Fruit fly (Drosophila melanogaster) whole organism, embryonic: ENCODE measurements around the gene CG9616.

Experiments used
- Ada2b ChIP-seq: fragments of 200-800 bp; sonication (Bioruptor generic); IDR thresholded peaks from 2 replicates; pipeline ENCODE4 v1.3.6; 2022; ENCODE audit warnings: missing biosample characterization, missing genetic modification characterization
- Adf1 ChIP-seq: fragments of 200-800 bp; sonication (Bioruptor generic); IDR thresholded peaks from 2 replicates; pipeline ENCODE4 v1.3.6; 2022; ENCODE audit warnings: missing biosample characterization, missing genetic modification characterization
- CG10959 ChIP-seq: fragments of 200-800 bp; sonication (Bioruptor generic); IDR thresholded peaks from 2 replicates; pipeline ENCODE4 v1.3.6; 2022; ENCODE audit warnings: missing biosample characterization, missing genetic modification characterization
- CG10979 ChIP-seq: fragments of 200-800 bp; sonication (Bioruptor generic); optimal IDR thresholded peaks from 2 replicates; lab custom pipeline; 2018; ENCODE audit warnings: missing biosample characterization, mild to moderate bottlenecking, missing genetic modification characterization, moderate library complexity
- CG11398 ChIP-seq: fragments of 200-800 bp; sonication (Bioruptor generic); optimal IDR thresholded peaks from 2 replicates; lab custom pipeline; 2016; ENCODE audit warnings: missing biosample characterization, missing genetic modification characterization
- CG11504 ChIP-seq: fragments of 200-800 bp; sonication (Bioruptor generic); optimal IDR thresholded peaks from 3 replicates; lab custom pipeline; 2019; ENCODE audit warnings: missing biosample characterization, mild to moderate bottlenecking, missing genetic modification characterization, moderate library complexity
- CG11696 ChIP-seq: fragments of 200-800 bp; sonication (Bioruptor generic); IDR thresholded peaks from 2 replicates; pipeline ENCODE4 v1.3.6; 2022; ENCODE audit warnings: missing biosample characterization, missing genetic modification characterization
- CG13287 ChIP-seq: fragments of 200-800 bp; sonication (Bioruptor generic); IDR thresholded peaks from 2 replicates; pipeline ENCODE4 v1.3.6; 2022; ENCODE audit warnings: missing biosample characterization, missing genetic modification characterization; ENCODE audit not compliant: partially characterized antibody
- CG13894 ChIP-seq: fragments of 200-800 bp; sonication (Bioruptor generic); optimal IDR thresholded peaks from 3 replicates; lab custom pipeline; 2018; ENCODE audit warnings: missing biosample characterization, mild to moderate bottlenecking, missing genetic modification characterization, moderate library complexity
- CG16779 ChIP-seq: fragments of 200-800 bp; sonication (Bioruptor generic); IDR thresholded peaks from 2 replicates; pipeline ENCODE4 v1.3.6; 2022; ENCODE audit warnings: missing biosample characterization, missing genetic modification characterization
- CG16815 ChIP-seq: fragments of 200-800 bp; sonication (Bioruptor generic); optimal IDR thresholded peaks from 3 replicates; lab custom pipeline; 2017; ENCODE audit warnings: missing biosample characterization, mild to moderate bottlenecking, missing genetic modification characterization
- CG17328 ChIP-seq: fragments of 200-800 bp; sonication (Bioruptor generic); IDR thresholded peaks from 2 replicates; pipeline ENCODE4 v1.3.6; 2022; ENCODE audit warnings: missing biosample characterization, missing genetic modification characterization
- CG17912 ChIP-seq: fragments of 200-800 bp; sonication (Bioruptor generic); optimal IDR thresholded peaks from 2 replicates; lab custom pipeline; 2018; ENCODE audit warnings: missing biosample characterization, mild to moderate bottlenecking, missing genetic modification characterization
- CG18476 ChIP-seq: fragments of 200-800 bp; sonication (Bioruptor generic); optimal IDR thresholded peaks from 2 replicates; lab custom pipeline; 2016; ENCODE audit warnings: missing biosample characterization, mild to moderate bottlenecking, missing genetic modification characterization
- CG2678 ChIP-seq: fragments of 200-800 bp; sonication (Bioruptor generic); optimal IDR thresholded peaks from 3 replicates; lab custom pipeline; 2019; ENCODE audit warnings: missing biosample characterization, mild to moderate bottlenecking, missing genetic modification characterization, moderate library complexity
- CG30020 ChIP-seq: fragments of 200-800 bp; optimal IDR thresholded peaks from 2 replicates; lab custom pipeline; 2019; ENCODE audit warnings: missing biosample characterization, mild to moderate bottlenecking, missing genetic modification characterization, moderate library complexity
- CG31441 ChIP-seq: fragments of 200-800 bp; sonication (Bioruptor generic); IDR thresholded peaks from 2 replicates; pipeline ENCODE4 v1.3.6; 2022; ENCODE audit warnings: missing biosample characterization, missing genetic modification characterization
- CG32532 ChIP-seq: fragments of 200-800 bp; sonication (Bioruptor generic); IDR thresholded peaks from 2 replicates; pipeline ENCODE4 v1.3.6; 2022; ENCODE audit warnings: missing biosample characterization, missing genetic modification characterization
- CG3281 ChIP-seq: fragments of 200-800 bp; sonication (Bioruptor generic); optimal IDR thresholded peaks from 3 replicates; lab custom pipeline; 2017; ENCODE audit warnings: missing biosample characterization, mild to moderate bottlenecking, missing genetic modification characterization
- CG4282 ChIP-seq: fragments of 200-800 bp; sonication (Bioruptor generic); optimal IDR thresholded peaks from 2 replicates; lab custom pipeline; 2016; ENCODE audit warnings: missing biosample characterization, missing genetic modification characterization
- CG7357 ChIP-seq: fragments of 200-800 bp; sonication (Bioruptor generic); IDR thresholded peaks from 3 replicates; pipeline ENCODE4 v1.3.6; 2022; ENCODE audit warnings: missing biosample characterization, missing genetic modification characterization
- CG7745 ChIP-seq: fragments of 200-800 bp; sonication (Bioruptor generic); optimal IDR thresholded peaks from 2 replicates; lab custom pipeline; 2018; ENCODE audit warnings: missing biosample characterization, mild to moderate bottlenecking, missing genetic modification characterization, moderate library complexity
- CG9609 ChIP-seq: fragments of 200-800 bp; sonication (Bioruptor generic); optimal IDR thresholded peaks from 3 replicates; lab custom pipeline; 2016; ENCODE audit warnings: missing biosample characterization, missing genetic modification characterization
- CG9727 ChIP-seq: fragments of 200-800 bp; sonication (Bioruptor generic); optimal IDR thresholded peaks from 3 replicates; lab custom pipeline; 2017; ENCODE audit warnings: missing biosample characterization, mild to moderate bottlenecking, missing genetic modification characterization
- Dp ChIP-seq: fragments of 200-800 bp; sonication (Bioruptor generic); optimal IDR thresholded peaks from 2 replicates; lab custom pipeline; 2018; ENCODE audit warnings: missing biosample characterization, mild to moderate bottlenecking, missing genetic modification characterization, moderate library complexity
- Gsc ChIP-seq: fragments of 200-800 bp; sonication (Bioruptor generic); IDR thresholded peaks from 2 replicates; pipeline ENCODE4 v1.3.6; 2022; ENCODE audit warnings: missing biosample characterization, missing genetic modification characterization
- Hr3 ChIP-seq: fragments of 200-800 bp; sonication (Bioruptor generic); optimal IDR thresholded peaks from 3 replicates; lab custom pipeline; 2016; ENCODE audit warnings: missing biosample characterization, missing genetic modification characterization
- NC2α ChIP-seq: fragments of 200-800 bp; sonication (Bioruptor generic); optimal IDR thresholded peaks from 2 replicates; lab custom pipeline; 2016; ENCODE audit warnings: missing biosample characterization, missing genetic modification characterization
- NFAT ChIP-seq: fragments of 200-800 bp; sonication (Bioruptor generic); IDR thresholded peaks from 2 replicates; pipeline ENCODE4 v1.3.6; 2022; ENCODE audit warnings: missing biosample characterization, missing genetic modification characterization
- Nf-YB ChIP-seq: fragments of 200-800 bp; sonication (Bioruptor generic); optimal IDR thresholded peaks from 3 replicates; lab custom pipeline; 2019; ENCODE audit warnings: missing biosample characterization, mild to moderate bottlenecking, missing genetic modification characterization, moderate library complexity
- Rfx ChIP-seq: fragments of 200-800 bp; sonication (Bioruptor generic); IDR thresholded peaks from 2 replicates; pipeline ENCODE4 v1.3.6; 2022; ENCODE audit warnings: missing biosample characterization, missing genetic modification characterization
- Six4 ChIP-seq: fragments of 200-800 bp; sonication (Bioruptor generic); optimal IDR thresholded peaks from 2 replicates; lab custom pipeline; 2016; ENCODE audit warnings: missing biosample characterization, missing genetic modification characterization
- Sox100B ChIP-seq: fragments of 200-800 bp; sonication (Bioruptor generic); optimal IDR thresholded peaks from 3 replicates; lab custom pipeline; 2018; ENCODE audit warnings: missing biosample characterization, mild to moderate bottlenecking, missing genetic modification characterization
- ase ChIP-seq: fragments of 200-800 bp; sonication (Bioruptor generic); IDR thresholded peaks from 3 replicates; pipeline ENCODE4 v1.3.6; 2022; ENCODE audit warnings: missing biosample characterization, missing genetic modification characterization
- cad ChIP-seq: fragments of >200 bp; optimal IDR thresholded peaks from 2 replicates; lab custom pipeline; 2017; ENCODE audit warnings: missing biosample characterization, missing genetic modification characterization
- fd102C ChIP-seq: fragments of 200-800 bp; sonication (Bioruptor generic); optimal IDR thresholded peaks from 2 replicates; lab custom pipeline; 2018; ENCODE audit warnings: missing biosample characterization, mild to moderate bottlenecking, missing genetic modification characterization, moderate library complexity
- fd64A ChIP-seq: fragments of 200-800 bp; sonication (Bioruptor generic); optimal IDR thresholded peaks from 3 replicates; lab custom pipeline; 2018; ENCODE audit warnings: missing biosample characterization, mild to moderate bottlenecking, missing genetic modification characterization
- fu2 ChIP-seq: fragments of 200-800 bp; sonication (Bioruptor generic); optimal IDR thresholded peaks from 2 replicates; lab custom pipeline; 2016; ENCODE audit warnings: missing biosample characterization, missing genetic modification characterization
- gce ChIP-seq: fragments of 200-800 bp; sonication (Bioruptor generic); IDR thresholded peaks from 3 replicates; pipeline ENCODE4 v1.3.6; 2022; ENCODE audit warnings: missing biosample characterization, missing genetic modification characterization
- gcm2 ChIP-seq: fragments of 200-800 bp; sonication (Bioruptor generic); optimal IDR thresholded peaks from 2 replicates; lab custom pipeline; 2016; ENCODE audit warnings: missing biosample characterization, missing genetic modification characterization
- ken ChIP-seq: fragments of 200-800 bp; sonication (Bioruptor generic); IDR thresholded peaks from 3 replicates; pipeline ENCODE4 v1.3.6; 2022; ENCODE audit warnings: missing biosample characterization, missing genetic modification characterization
- mam ChIP-seq: fragments of 200-800 bp; sonication (Bioruptor generic); optimal IDR thresholded peaks from 3 replicates; lab custom pipeline; 2016; ENCODE audit warnings: missing biosample characterization, missing genetic modification characterization
- nau ChIP-seq: fragments of 200-800 bp; sonication (Bioruptor generic); optimal IDR thresholded peaks from 3 replicates; lab custom pipeline; 2017; ENCODE audit warnings: missing biosample characterization, mild to moderate bottlenecking, missing genetic modification characterization, missing genetic modification reagents
- nerfin-1 ChIP-seq: fragments of 200-800 bp; sonication (Bioruptor generic); optimal IDR thresholded peaks from 3 replicates; lab custom pipeline; 2019; ENCODE audit warnings: missing biosample characterization, mild to moderate bottlenecking, missing genetic modification characterization, moderate library complexity
- phol ChIP-seq: fragments of 200-800 bp; sonication (Bioruptor generic); optimal IDR thresholded peaks from 3 replicates; lab custom pipeline; 2018; ENCODE audit warnings: missing biosample characterization, mild to moderate bottlenecking, missing genetic modification characterization, moderate library complexity
- ro ChIP-seq: fragments of 200-800 bp; sonication (Bioruptor generic); IDR thresholded peaks from 2 replicates; pipeline ENCODE4 v1.3.6; 2022; ENCODE audit warnings: missing biosample characterization, missing genetic modification characterization
- scrt ChIP-seq: fragments of 200-800 bp; sonication (Bioruptor generic); optimal IDR thresholded peaks from 2 replicates; lab custom pipeline; 2018; ENCODE audit warnings: missing biosample characterization, mild to moderate bottlenecking, missing genetic modification characterization, moderate library complexity
- stwl ChIP-seq: fragments of 200-800 bp; sonication (Bioruptor generic); optimal IDR thresholded peaks from 3 replicates; lab custom pipeline; 2018; ENCODE audit warnings: missing biosample characterization, mild to moderate bottlenecking, missing genetic modification characterization, moderate library complexity
- sug ChIP-seq: fragments of 200-800 bp; optimal IDR thresholded peaks from 2 replicates; lab custom pipeline; 2019; ENCODE audit warnings: missing biosample characterization, mild to moderate bottlenecking, missing genetic modification characterization, moderate library complexity
- twi ChIP-seq: fragments of 200-800 bp; optimal IDR thresholded peaks from 2 replicates; lab custom pipeline; 2019; ENCODE audit warnings: missing biosample characterization, mild to moderate bottlenecking, missing genetic modification characterization, moderate library complexity
- wdn ChIP-seq: fragments of 200-800 bp; sonication (Bioruptor generic); IDR thresholded peaks from 2 replicates; pipeline ENCODE4 v1.3.6; 2022; ENCODE audit warnings: missing biosample characterization, missing genetic modification characterization

Gene CG9616

dm6 chr3R:14278523-14279303 is 33.4 kb upstream of the CG9616 start (continued):
- no peak for TF ChIP-seq ken
- no peak for TF ChIP-seq Nf-YB (GFP tag; lab: Kevin White, UChicago)
- TF ChIP-seq scrt (GFP tag; lab: Kevin White, UChicago), result no peak
- TF ChIP-seq CG4282 (GFP tag; lab: Kevin White, UChicago), result no peak
- no peak for TF ChIP-seq gce
- no peak for TF ChIP-seq CG18476 (GFP tag; lab: Kevin White, UChicago)
- TF ChIP-seq cad, result peak; percentile 83
- no peak for TF ChIP-seq Adf1
- no peak for TF ChIP-seq ase (GFP tag; lab: Robert Waterston, UW)
- TF ChIP-seq CG30020 (tag; lab: Kevin White, UChicago), result no peak
- TF ChIP-seq Hr3 (GFP tag; lab: Kevin White, UChicago), result no peak
- no peak; the same call in 1 of the 2 replicates for TF ChIP-seq CG32532
- TF ChIP-seq NC2α (GFP tag; lab: Kevin White, UChicago), result no peak
- no peak for TF ChIP-seq CG9727
- no peak for TF ChIP-seq CG17912
- TF ChIP-seq stwl (tag; lab: Kevin White, UChicago), result no peak
- TF ChIP-seq twi, result no peak
- TF ChIP-seq Ada2b (GFP tag; lab: Robert Waterston, UW), result 0 out of 2 replicates have a peak, but pooled peaks have one; percentile 5
- TF ChIP-seq fd64A (GFP tag; lab: Kevin White, UChicago), result no peak
- TF ChIP-seq CG10979 (tag; lab: Kevin White, UChicago), result no peak
- TF ChIP-seq Six4, result no peak
- TF ChIP-seq sug (tag; lab: Kevin White, UChicago), result no peak
- TF ChIP-seq CG17328, result no peak
- peak; percentile 38 for TF ChIP-seq Rfx (GFP tag; lab: Robert Waterston, UW)
- no peak for TF ChIP-seq CG31441 (GFP tag; lab: Robert Waterston, UW)
- TF ChIP-seq Sox100B (GFP tag; lab: Kevin White, UChicago), result no peak
- no peak for TF ChIP-seq Gsc (GFP tag; lab: Robert Waterston, UW)
- peak; percentile 15 for TF ChIP-seq CG9609 (GFP tag; lab: Kevin White, UChicago)
- TF ChIP-seq CG7745 (tag; lab: Kevin White, UChicago), result peak; percentile 11
- TF ChIP-seq CG11696, result no peak
- TF ChIP-seq fd102C (GFP tag; lab: Kevin White, UChicago), result no peak
- no peak for TF ChIP-seq wdn (GFP tag; lab: Robert Waterston, UW)
- no peak for TF ChIP-seq Dp (GFP tag; lab: Kevin White, UChicago)
- TF ChIP-seq CG7357 (GFP tag; lab: Robert Waterston, UW), result no peak
- no peak for TF ChIP-seq fu2 (GFP tag; lab: Kevin White, UChicago)
- TF ChIP-seq nerfin-1, result peak; percentile 33
- no peak for TF ChIP-seq gcm2 (GFP tag; lab: Kevin White, UChicago)
- no peak for TF ChIP-seq CG2678 (tag; lab: Kevin White, UChicago)
- TF ChIP-seq ro, result no peak
- TF ChIP-seq CG11504, result no peak
- peak; percentile 18 for TF ChIP-seq mam (GFP tag; lab: Kevin White, UChicago)
- TF ChIP-seq CG3281, result no peak
- no peak for TF ChIP-seq NFAT (GFP tag; lab: Robert Waterston, UW)
- no peak for TF ChIP-seq CG16815
- TF ChIP-seq phol (tag; lab: Kevin White, UChicago), result peak; percentile 15
- no peak for TF ChIP-seq CG13287
- no peak for TF ChIP-seq CG13894 (tag; lab: Kevin White, UChicago)
- no peak for TF ChIP-seq CG10959 (GFP tag; lab: Robert Waterston, UW)
- TF ChIP-seq CG16779 (GFP tag; lab: Robert Waterston, UW), result no peak
- no peak for TF ChIP-seq nau (GFP tag; lab: Kevin White, UChicago)
- no peak for TF ChIP-seq CG11398 (GFP tag; lab: Kevin White, UChicago)
